Worm (Caenorhabditis elegans): ENCODE results near the gene srsx-18.

- TF ChIP-seq fos-1 (tag; optimal IDR thresholded peaks at IDR 0.05), result no peak
- TF ChIP-seq efl-3 (GFP tag; optimal IDR thresholded peaks at IDR 0.05), result no peak
- TF ChIP-seq snpc-4 (tag; optimal IDR thresholded peaks at IDR 0.05), result no peak
- no peak for TF ChIP-seq tlp-1 (tag; optimal IDR thresholded peaks at IDR 0.05)
- TF ChIP-seq ztf-11 (tag; optimal IDR thresholded peaks at IDR 0.05), result no peak
- TF ChIP-seq ztf-4 (tag; optimal IDR thresholded peaks at IDR 0.05), result no peak
- no peak for TF ChIP-seq jun-1 (tag; optimal IDR thresholded peaks at IDR 0.05)
Measured at ce11 chrV:5930588-5930987, 8.3 kb downstream of the srsx-18 start, which contains the start of gene galt-1.

Data from whole organism, L1 larva.